Worm (Caenorhabditis elegans) whole organism, L1 larva: ENCODE results near the gene nspf-1.
"Not testable (repeated sequence)": the region's sequence is repeated elsewhere in the genome, so short reads cannot be mapped to it uniquely, and the experiment has no call there.

Experiments
- C16A3.4 ChIP-seq: fragments of 150-350 bp; optimal IDR thresholded peaks from 2 replicates; lab custom pipeline; 2014; ENCODE audit warnings: missing biosample characterization, missing genetic modification characterization
- C34B4.2 ChIP-seq: sonication (generic microtip); optimal IDR thresholded peaks from 2 replicates; lab custom pipeline; 2017; ENCODE audit warnings: mild to moderate bottlenecking, missing genetic modification characterization, missing compliant biosample characterization
- F16B12.6 ChIP-seq: fragments of 150-350 bp; optimal IDR thresholded peaks from 2 replicates; lab custom pipeline; 2014; ENCODE audit warnings: missing biosample characterization, missing genetic modification characterization
- aha-1 ChIP-seq: fragments of 150-350 bp; optimal IDR thresholded peaks from 2 replicates; lab custom pipeline; 2014; ENCODE audit warnings: missing biosample characterization, missing genetic modification characterization
- alr-1 ChIP-seq: fragments of 200-800 bp; sonication (Bioruptor generic); optimal IDR thresholded peaks from 2 replicates; lab custom pipeline; 2018; ENCODE audit warnings: borderline replicate concordance, mild to moderate bottlenecking, missing genetic modification characterization, missing compliant biosample characterization
- aly-2 ChIP-seq: fragments of 150-350 bp; optimal IDR thresholded peaks from 2 replicates; lab custom pipeline; 2014; ENCODE audit warnings: missing biosample characterization, missing genetic modification characterization
- ama-1 ChIP-seq: fragments of 150-350 bp; optimal IDR thresholded peaks from 2 replicates; lab custom pipeline; 2014
- blmp-1 ChIP-seq: fragments of 150-350 bp; optimal IDR thresholded peaks from 2 replicates; lab custom pipeline; 2014; ENCODE audit warnings: missing biosample characterization, missing genetic modification characterization
- ceh-8 ChIP-seq: fragments of 200-800 bp; sonication (Bioruptor generic); optimal IDR thresholded peaks from 2 replicates; lab custom pipeline; 2018; ENCODE audit warnings: mild to moderate bottlenecking, missing genetic modification characterization, moderate library complexity, missing compliant biosample characterization
- ceh-82 ChIP-seq, 3 experiments: fragments of 150-350 bp in 1 of 3; sonication (generic microtip) in 2 of 3; optimal IDR thresholded peaks; 2 replicates each; lab custom pipeline; 2014 to 2017; ENCODE audit warnings: missing biosample characterization in 3 of 3, missing genetic modification characterization in 3 of 3
- ceh-88 ChIP-seq: fragments of 200-800 bp; sonication (Bioruptor generic); IDR thresholded peaks from 2 replicates; pipeline ENCODE4 v1.3.6; 2022; ENCODE audit warnings: missing genetic modification characterization, missing compliant biosample characterization
- ceh-90 ChIP-seq: sonication (generic microtip); optimal IDR thresholded peaks from 2 replicates; lab custom pipeline; 2016; ENCODE audit warnings: missing genetic modification characterization, missing compliant biosample characterization
- dpl-1 ChIP-seq, 3 experiments: fragments of 150-350 bp in 2 of 3; sonication (generic microtip) in 1 of 3; optimal IDR thresholded peaks; 2 replicates each; lab custom pipeline; 2014 to 2017; ENCODE audit warnings: missing biosample characterization in 3 of 3, missing genetic modification characterization in 3 of 3, missing genetic modification reagents in 3 of 3
- dsc-1 ChIP-seq: sonication (generic microtip); optimal IDR thresholded peaks from 2 replicates; lab custom pipeline; 2016; ENCODE audit warnings: mild to moderate bottlenecking, missing genetic modification characterization, missing compliant biosample characterization
- efl-1 ChIP-seq, 4 experiments: fragments of 150-350 bp; optimal IDR thresholded peaks in 3 of 4; peaks in 1 of 4; 1 replicate in 1 of 4; 2 replicates in 3 of 4; lab custom pipeline; 2014; ENCODE audit warnings: missing biosample characterization in 2 of 4, missing genetic modification characterization in 2 of 4, missing genetic modification reagents in 2 of 4
- egl-13 ChIP-seq: sonication (generic microtip); optimal IDR thresholded peaks from 2 replicates; lab custom pipeline; 2016; ENCODE audit warnings: missing genotype, missing genetic modification reagents, missing genetic modification characterization, missing compliant biosample characterization
- elt-3 ChIP-seq, 6 experiments: fragments of 150-350 bp in 1 of 6; sonication (generic microtip); optimal IDR thresholded peaks; 2 replicates each; lab custom pipeline; 2017 to 2018; ENCODE audit warnings: missing biosample characterization in 6 of 6, missing genetic modification characterization in 6 of 6, inconsistent platforms in 1 of 6
- fos-1 ChIP-seq: fragments of 150-350 bp; optimal IDR thresholded peaks from 2 replicates; lab custom pipeline; 2014; ENCODE audit warnings: missing biosample characterization, missing genetic modification characterization
- hlh-4 ChIP-seq: sonication (generic microtip); optimal IDR thresholded peaks from 2 replicates; lab custom pipeline; 2016; ENCODE audit warnings: mild to moderate bottlenecking, missing genetic modification characterization, missing compliant biosample characterization
- irx-1 ChIP-seq: sonication (generic microtip); optimal IDR thresholded peaks from 2 replicates; lab custom pipeline; 2016; ENCODE audit warnings: missing genetic modification characterization, missing compliant biosample characterization
- isw-1 ChIP-seq: fragments of 200-800 bp; sonication (Bioruptor generic); IDR thresholded peaks from 2 replicates; pipeline ENCODE4 v1.3.6; 2022; ENCODE audit warnings: missing genetic modification characterization, missing compliant biosample characterization
- jun-1 ChIP-seq: fragments of 150-350 bp; optimal IDR thresholded peaks from 2 replicates; lab custom pipeline; 2014; ENCODE audit warnings: missing biosample characterization, missing genetic modification reagents, missing genetic modification characterization
- lin-35 ChIP-seq, 2 experiments: fragments of 150-350 bp; optimal IDR thresholded peaks; 2 replicates each; lab custom pipeline; 2014; ENCODE audit warnings: missing biosample characterization in 2 of 2, missing genetic modification characterization in 2 of 2, missing genetic modification reagents in 2 of 2
- lin-39 ChIP-seq: fragments of 150-350 bp; optimal IDR thresholded peaks from 2 replicates; lab custom pipeline; 2014; ENCODE audit warnings: missing biosample characterization, missing genetic modification reagents, missing genetic modification characterization
- lir-3 ChIP-seq: sonication (generic microtip); optimal IDR thresholded peaks from 2 replicates; lab custom pipeline; 2016; ENCODE audit warnings: mild to moderate bottlenecking, missing genetic modification characterization, moderate library complexity, missing compliant biosample characterization; ENCODE audit not compliant: poor library complexity
- lsy-2 ChIP-seq, 2 experiments: fragments of 150-350 bp; optimal IDR thresholded peaks; 2 replicates each; lab custom pipeline; 2014; ENCODE audit warnings: missing biosample characterization in 2 of 2, missing genetic modification characterization in 2 of 2
- mdl-1 ChIP-seq, 2 experiments: fragments of 150-350 bp; optimal IDR thresholded peaks; 2 replicates each; lab custom pipeline; 2014 to 2017; ENCODE audit warnings: missing biosample characterization in 2 of 2, missing genetic modification characterization in 2 of 2, inconsistent platforms in 1 of 2
- mef-2 ChIP-seq: fragments of 150-350 bp; optimal IDR thresholded peaks from 2 replicates; lab custom pipeline; 2014; ENCODE audit warnings: missing biosample characterization, missing genetic modification characterization
- mep-1 ChIP-seq: fragments of 150-350 bp; optimal IDR thresholded peaks from 2 replicates; lab custom pipeline; 2014; ENCODE audit warnings: missing biosample characterization, missing genetic modification characterization
- nhr-12 ChIP-seq: sonication (generic microtip); optimal IDR thresholded peaks from 2 replicates; lab custom pipeline; 2017; ENCODE audit warnings: missing biosample characterization, missing genetic modification characterization
- nhr-20 ChIP-seq: sonication (generic microtip); optimal IDR thresholded peaks from 2 replicates; lab custom pipeline; 2016; ENCODE audit warnings: mild to moderate bottlenecking, missing genetic modification characterization, missing compliant biosample characterization
- nhr-77 ChIP-seq: fragments of 150-350 bp; optimal IDR thresholded peaks from 2 replicates; lab custom pipeline; 2014; ENCODE audit warnings: missing biosample characterization, missing genetic modification characterization
- nhr-85 ChIP-seq: sonication (generic microtip); peaks from one replicate; lab custom pipeline; 2016; ENCODE audit warnings: missing genetic modification characterization, inconsistent platforms, missing compliant biosample characterization
- pag-3 ChIP-seq: sonication (generic microtip); optimal IDR thresholded peaks from 2 replicates; lab custom pipeline; 2017; ENCODE audit warnings: missing genetic modification characterization, mild to moderate bottlenecking, missing compliant biosample characterization, antibody characterized with exemption, borderline replicate concordance; ENCODE audit not compliant: insufficient read depth
- pax-3 ChIP-seq: fragments of 200-800 bp; sonication (Bioruptor generic); optimal IDR thresholded peaks from 2 replicates; lab custom pipeline; 2018; ENCODE audit warnings: mild to moderate bottlenecking, missing genetic modification characterization, moderate library complexity, missing compliant biosample characterization
- rnt-1 ChIP-seq: sonication (generic microtip); optimal IDR thresholded peaks from 2 replicates; lab custom pipeline; 2016; ENCODE audit warnings: mild to moderate bottlenecking, missing genetic modification characterization, moderate library complexity, missing compliant biosample characterization
- skn-1 ChIP-seq: fragments of 150-350 bp; optimal IDR thresholded peaks from 2 replicates; lab custom pipeline; 2014; ENCODE audit warnings: missing biosample characterization, missing genetic modification characterization
- sup-37 ChIP-seq: fragments of 200-800 bp; sonication (Bioruptor generic); optimal IDR thresholded peaks from 2 replicates; lab custom pipeline; 2018; ENCODE audit warnings: mild to moderate bottlenecking, missing genetic modification characterization, missing compliant biosample characterization
- swsn-7 ChIP-seq: sonication (generic microtip); optimal IDR thresholded peaks from 2 replicates; lab custom pipeline; 2016; ENCODE audit warnings: missing genetic modification characterization, missing compliant biosample characterization
- tbx-2 ChIP-seq: sonication (generic microtip); optimal IDR thresholded peaks from 2 replicates; lab custom pipeline; 2016; ENCODE audit warnings: missing genetic modification characterization, missing compliant biosample characterization
- unc-130 ChIP-seq: fragments of 150-350 bp; optimal IDR thresholded peaks from 2 replicates; lab custom pipeline; 2017; ENCODE audit warnings: missing biosample characterization, missing genetic modification characterization, inconsistent platforms
- unc-86 ChIP-seq: sonication (generic microtip); optimal IDR thresholded peaks from 2 replicates; lab custom pipeline; 2016; ENCODE audit warnings: missing genetic modification characterization, missing compliant biosample characterization
- unc-98 ChIP-seq: fragments of 200-800 bp; sonication (Bioruptor generic); IDR thresholded peaks from 2 replicates; pipeline ENCODE4 v1.3.6; 2022; ENCODE audit warnings: missing genetic modification characterization, missing compliant biosample characterization
- xbp-1 ChIP-seq: sonication (generic microtip); optimal IDR thresholded peaks from 2 replicates; lab custom pipeline; 2016; ENCODE audit warnings: missing genetic modification characterization, missing compliant biosample characterization
- ztf-4 ChIP-seq: fragments of 150-350 bp; optimal IDR thresholded peaks from 2 replicates; lab custom pipeline; 2014; ENCODE audit warnings: missing biosample characterization, missing genetic modification characterization

The nspf-1 gene

DNA sequence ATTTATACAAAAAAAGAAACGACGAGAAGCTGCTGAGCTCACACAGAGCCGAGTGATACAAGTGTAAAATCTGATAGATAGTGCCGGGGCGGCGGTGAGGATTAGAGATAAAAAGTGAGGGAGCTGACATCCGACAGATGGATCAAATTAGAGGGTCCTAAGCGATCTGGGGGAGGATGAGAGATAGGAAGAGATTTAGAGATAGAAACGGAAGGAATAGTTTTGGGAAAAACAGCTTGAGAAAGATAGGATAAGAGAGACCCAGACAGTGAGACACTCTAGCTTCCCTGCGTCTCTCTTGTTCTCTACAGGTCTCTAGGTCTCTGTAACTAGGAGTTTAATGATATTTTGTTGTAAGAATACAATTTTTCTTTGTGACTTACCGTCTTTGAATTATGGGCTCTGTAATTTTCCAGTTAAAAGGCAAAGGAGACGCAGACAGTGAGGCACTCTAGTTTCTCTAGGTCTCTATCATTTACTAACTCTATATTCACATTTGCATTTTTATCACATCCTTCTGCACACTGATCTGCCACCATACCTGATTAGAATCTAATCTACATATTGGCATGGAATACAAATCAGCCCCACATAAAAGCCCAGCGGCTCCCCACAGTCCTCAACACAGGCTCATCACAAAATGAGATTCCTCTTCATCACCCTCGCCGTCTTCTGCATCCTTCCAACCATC lies at the start of gene nspf-1, which contains the start of gene sup-9 (continued):
- TF ChIP-seq ceh-8 = no peak

DNA sequence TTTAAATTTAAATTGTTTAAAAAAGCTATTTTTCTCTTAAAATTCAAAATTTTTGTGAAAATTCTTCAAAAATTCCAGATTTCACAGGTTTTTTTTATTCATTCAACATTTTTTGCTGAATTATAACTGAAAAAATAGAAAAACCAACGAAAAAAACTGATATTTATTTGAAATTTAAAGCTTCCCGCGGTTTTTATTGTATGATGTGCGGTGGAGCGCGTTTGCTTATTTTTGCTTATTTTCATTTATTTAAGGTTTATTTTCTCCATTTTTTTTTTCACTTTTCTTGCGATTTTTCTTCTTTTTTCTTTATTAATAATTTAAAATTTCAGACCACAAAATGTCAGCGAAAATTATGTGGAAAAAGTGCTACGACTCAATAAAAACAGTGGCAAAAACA lies 49.4 kb upstream of the nspf-1 start, which contains the start of gene F22E5.9:
F22E5.9 (plus strand) TSS at position 327 of the 400 bp plus-strand sequence.
- no peak for TF ChIP-seq pag-3
- TF ChIP-seq ama-1 = no peak
- no peak for TF ChIP-seq pax-3
- no peak for TF ChIP-seq ceh-90
- peak; percentile 25 for TF ChIP-seq nhr-20
- peak; percentile 48 for TF ChIP-seq nhr-85 (tag; lab: Kevin White, UChicago)
- no peak for TF ChIP-seq F16B12.6 (tag; lab: Kevin White, UChicago)
- TF ChIP-seq ztf-4 = no peak
- TF ChIP-seq hlh-4 (tag; lab: Kevin White, UChicago) = no peak
- TF ChIP-seq dpl-1 (GFP tag; optimal IDR thresholded peaks at IDR 0.05; lab: Kevin White, UChicago) = peak; percentile 81 to 91 (median 89)
- TF ChIP-seq ceh-88 = no peak
- no peak for TF ChIP-seq unc-86
- TF ChIP-seq mep-1 = no peak
- no peak for TF ChIP-seq egl-13
- no peak for TF ChIP-seq tbx-2 (tag; lab: Kevin White, UChicago)
- TF ChIP-seq lir-3 (tag; lab: Kevin White, UChicago) = no peak
- TF ChIP-seq lsy-2 (tag; optimal IDR thresholded peaks at IDR 0.05; lab: Kevin White, UChicago) = peak; percentile 33 to 59
- no peak for TF ChIP-seq C34B4.2 (tag; lab: Kevin White, UChicago)
- TF ChIP-seq mef-2 (tag; lab: Kevin White, UChicago) = no peak
- no peak for TF ChIP-seq jun-1 (tag; lab: Kevin White, UChicago)
- TF ChIP-seq isw-1 (GFP tag; lab: Robert Waterston, UW) = no peak
- peak; percentile 4 for TF ChIP-seq irx-1 (tag; lab: Kevin White, UChicago)
- TF ChIP-seq rnt-1 = no peak
- no peak for TF ChIP-seq alr-1 (tag; lab: Kevin White, UChicago)
- TF ChIP-seq unc-98 = no peak
- no peak for TF ChIP-seq fos-1 (tag; lab: Kevin White, UChicago)
- TF ChIP-seq skn-1 (tag; lab: Kevin White, UChicago) = peak; percentile 57
- no peak for TF ChIP-seq ceh-8
- peak; percentile 9 for TF ChIP-seq xbp-1 (tag; lab: Kevin White, UChicago)
- TF ChIP-seq blmp-1 = peak; percentile 13
- peak; percentile 17 for TF ChIP-seq swsn-7 (tag; lab: Kevin White, UChicago)
- peak; percentile 80 to 92 for TF ChIP-seq lin-35 (GFP tag; optimal IDR thresholded peaks at IDR 0.05; lab: Kevin White, UChicago)
- TF ChIP-seq C16A3.4 (tag; lab: Kevin White, UChicago) = peak; percentile 16
- TF ChIP-seq nhr-12 (tag; lab: Kevin White, UChicago) = no peak
- peak; percentile 91 to 97 for TF ChIP-seq efl-1 (optimal IDR thresholded peaks at IDR 0.05; lab: Kevin White, UChicago)
- TF ChIP-seq efl-1 (GFP tag; optimal IDR thresholded peaks at IDR 0.05 in 1 of 2; lab: Kevin White, UChicago) = peak; percentile 91 to 99

DNA sequence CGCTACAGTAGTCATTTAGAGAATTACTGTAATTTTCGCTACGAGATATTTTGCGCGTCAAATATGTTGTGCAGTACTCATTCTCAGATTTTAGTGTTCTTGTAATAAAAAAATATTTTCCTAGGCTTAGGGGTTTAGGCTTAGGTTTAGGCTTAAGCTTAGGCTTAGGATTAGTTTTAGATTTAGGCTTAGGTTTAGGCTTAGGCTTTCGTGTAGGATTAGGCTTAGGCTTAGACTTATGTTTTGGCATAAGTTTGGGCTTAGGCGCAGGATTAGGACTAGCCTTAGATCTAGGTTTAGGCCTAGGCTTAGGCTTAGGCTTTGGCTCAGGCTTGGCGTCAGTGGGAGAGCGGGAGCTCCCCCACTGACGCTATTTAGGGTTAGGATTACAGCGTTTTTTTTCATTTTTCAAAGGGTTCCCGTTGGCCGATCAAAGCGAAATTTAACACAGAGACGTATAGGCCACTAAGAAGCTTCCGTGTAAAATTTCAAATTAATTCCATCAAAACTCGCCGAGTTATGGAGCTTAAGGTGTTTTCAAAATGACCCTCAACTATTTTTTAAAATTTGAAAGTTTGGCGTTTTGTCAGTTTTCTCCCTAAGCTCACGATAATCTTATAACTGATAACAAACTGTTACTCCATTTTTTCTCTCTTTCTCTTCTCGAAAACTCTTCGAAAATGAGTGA lies 47.9 kb upstream of the nspf-1 start, which contains the start of gene F22E5.8:
F22E5.8 (plus strand) TSS at position 638 of the 688 bp plus-strand sequence.
- not testable (repeated sequence) for TF ChIP-seq jun-1 (tag; lab: Kevin White, UChicago); F16B12.6 (tag; lab: Kevin White, UChicago); aly-2

DNA sequence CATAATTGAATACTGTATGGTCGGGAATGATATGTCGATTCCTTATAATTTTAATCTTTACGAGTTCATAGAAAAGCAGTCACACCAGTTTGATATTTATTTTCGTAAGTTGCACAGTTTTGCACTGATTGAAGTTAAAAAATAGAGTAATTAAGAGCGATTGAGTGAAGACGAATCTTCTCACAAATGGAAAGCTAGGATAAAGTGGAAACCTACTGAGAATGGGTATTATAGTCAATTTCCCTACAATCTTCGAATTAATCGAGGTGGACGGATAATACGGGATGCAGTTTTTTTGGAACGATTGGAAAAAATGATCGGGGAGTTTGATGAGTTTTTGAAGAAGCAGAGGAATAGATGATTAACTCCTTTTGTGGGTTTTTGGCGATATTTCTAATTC lies 46.4 kb upstream of the nspf-1 start, which contains the start of gene F22E5.23:
F22E5.23 (plus strand) TSS at position 301 of the 400 bp plus-strand sequence.
- TF ChIP-seq dsc-1 (tag; lab: Kevin White, UChicago) = no peak
- TF ChIP-seq sup-37 = no peak
- no peak for TF ChIP-seq mdl-1 (tag; optimal IDR thresholded peaks at IDR 0.05; lab: Kevin White, UChicago)
- TF ChIP-seq unc-130 (tag; lab: Kevin White, UChicago) = no peak
- TF ChIP-seq ceh-8 = no peak
- no peak for TF ChIP-seq blmp-1
- no peak for TF ChIP-seq elt-3 (tag; optimal IDR thresholded peaks at IDR 0.05; lab: Kevin White, UChicago)
- no peak for TF ChIP-seq lin-39 (tag; lab: Kevin White, UChicago)
- TF ChIP-seq nhr-77 (tag; lab: Kevin White, UChicago) = no peak
- no peak for TF ChIP-seq ceh-88
- no peak for TF ChIP-seq aha-1 (tag; lab: Kevin White, UChicago)
- TF ChIP-seq alr-1 (tag; lab: Kevin White, UChicago) = no peak
- no peak for TF ChIP-seq ceh-82 (tag; optimal IDR thresholded peaks at IDR 0.05; lab: Kevin White, UChicago)
